ENCODE assay signal across 2 worm cellular contexts in the genomic region with DNA sequence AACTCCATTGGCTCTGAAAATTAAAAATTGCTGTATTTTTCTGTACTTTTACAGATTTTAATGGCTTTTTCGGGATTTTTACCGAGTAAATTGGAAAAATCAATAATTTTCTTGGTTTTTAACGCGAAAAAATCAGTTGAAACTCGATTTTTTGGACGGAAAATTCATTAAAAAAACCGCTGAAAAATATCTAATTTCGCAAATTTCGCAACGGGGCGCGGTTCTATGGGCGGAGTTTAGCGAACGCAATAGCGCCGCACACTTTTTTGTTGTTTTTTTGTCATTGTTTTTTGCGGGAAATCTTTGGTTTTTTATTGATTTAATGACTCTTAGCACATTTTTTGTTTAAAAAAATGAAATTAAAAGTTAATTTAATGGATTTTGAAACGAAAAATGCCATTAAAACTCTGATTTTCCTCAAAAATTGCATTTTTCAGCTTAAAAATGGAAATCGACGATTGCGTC.
TF ChIP-seq lines count a peak whose summit lies in the region.

A gene (minus strand): TSS at position 51 of the 465 bp plus-strand sequence.
A gene (plus strand): TSS at position 440 of the 465 bp plus-strand sequence.

TF ChIP-seq in whole organism, L1 larva, 84 proteins besides CTCF, POLR2A, EP300 and RAD21 (continued from another document):
- no peak for TF ChIP-seq egl-13 (tag; optimal IDR thresholded peaks at IDR 0.05; lab: Kevin White, UChicago)
- TF ChIP-seq ceh-8 (GFP tag; optimal IDR thresholded peaks at IDR 0.05; lab: Kevin White, UChicago), result no peak
- peak; percentile 95 for TF ChIP-seq skn-1 (tag; optimal IDR thresholded peaks at IDR 0.05; lab: Kevin White, UChicago)
- peak; percentile 26; the same call in 1 of the 2 replicates for TF ChIP-seq isw-1 (GFP tag; IDR thresholded peaks at IDR 0.05; lab: Robert Waterston, UW)
- TF ChIP-seq nhr-237 (tag; optimal IDR thresholded peaks at IDR 0.05; lab: Kevin White, UChicago), result no peak
- no peak for TF ChIP-seq ceh-63 (GFP tag; optimal IDR thresholded peaks at IDR 0.05; lab: Kevin White, UChicago)
- TF ChIP-seq nhr-84 (tag; optimal IDR thresholded peaks at IDR 0.05; lab: Kevin White, UChicago), result no peak
- no peak for TF ChIP-seq nhr-28 (tag; optimal IDR thresholded peaks at IDR 0.05; lab: Kevin White, UChicago)
- TF ChIP-seq fkh-10 (GFP tag; optimal IDR thresholded peaks at IDR 0.05; lab: Kevin White, UChicago), result no peak
- peak; percentile 48 for TF ChIP-seq xbp-1 (tag; optimal IDR thresholded peaks at IDR 0.05; lab: Kevin White, UChicago)
- no peak for TF ChIP-seq ces-1 (GFP tag; optimal IDR thresholded peaks at IDR 0.05; lab: Kevin White, UChicago)
- TF ChIP-seq efl-3 (GFP tag; optimal IDR thresholded peaks at IDR 0.05; lab: Kevin White, UChicago), result no peak
- TF ChIP-seq ceh-88 (GFP tag; IDR thresholded peaks at IDR 0.05; lab: Robert Waterston, UW), result no peak
- TF ChIP-seq unc-130 (tag; optimal IDR thresholded peaks at IDR 0.05; lab: Kevin White, UChicago), result peak; percentile 4
- no peak for TF ChIP-seq nhr-47 (tag; optimal IDR thresholded peaks at IDR 0.05; lab: Kevin White, UChicago)
- TF ChIP-seq alr-1 (tag; optimal IDR thresholded peaks at IDR 0.05; lab: Kevin White, UChicago; ENCODE audit: borderline replicate concordance), result no peak
- no peak for TF ChIP-seq mab-9 (GFP tag; IDR thresholded peaks at IDR 0.05; lab: Robert Waterston, UW)
- TF ChIP-seq hpl-2 (GFP tag; optimal IDR thresholded peaks at IDR 0.05; lab: Kevin White, UChicago), result no peak
- TF ChIP-seq fkh-8 (tag; optimal IDR thresholded peaks at IDR 0.05; lab: Kevin White, UChicago), result no peak
- no peak for TF ChIP-seq zag-1 (tag; optimal IDR thresholded peaks at IDR 0.05; lab: Kevin White, UChicago)
- no peak for TF ChIP-seq swsn-7 (tag; optimal IDR thresholded peaks at IDR 0.05; lab: Kevin White, UChicago)
- TF ChIP-seq pax-3 (tag; optimal IDR thresholded peaks at IDR 0.05; lab: Kevin White, UChicago), result no peak
- TF ChIP-seq F16B12.6 (tag; optimal IDR thresholded peaks at IDR 0.05; lab: Kevin White, UChicago), result peak; percentile 6
- TF ChIP-seq irx-1 (tag; optimal IDR thresholded peaks at IDR 0.05; lab: Kevin White, UChicago), result no peak
- no peak for TF ChIP-seq ceh-90 (tag; optimal IDR thresholded peaks at IDR 0.05; lab: Kevin White, UChicago)
- peak; percentile 62 for TF ChIP-seq zip-4 (GFP tag; optimal IDR thresholded peaks at IDR 0.05; lab: Kevin White, UChicago)
TF ChIP-seq in whole organism, L1 larva: peak in this region for 22.

TF ChIP-seq in whole organism, young adult, 124 proteins besides CTCF, POLR2A, EP300 and RAD21 (continued from another document):
- no peak for TF ChIP-seq rec-8 (tag; optimal IDR thresholded peaks at IDR 0.05; lab: Kevin White, UChicago)
- TF ChIP-seq F39B2.1 (GFP tag; IDR thresholded peaks at IDR 0.05; lab: Robert Waterston, UW), result no peak
- no peak for TF ChIP-seq nhr-27 (tag; optimal IDR thresholded peaks at IDR 0.05; lab: Kevin White, UChicago)
- peak; percentile 42 for TF ChIP-seq F23B12.7 (tag; optimal IDR thresholded peaks at IDR 0.05; lab: Kevin White, UChicago; ENCODE audit: insufficient read depth)
- TF ChIP-seq dox-1 (GFP tag; IDR thresholded peaks at IDR 0.05; lab: Robert Waterston, UW), result peak; percentile 65
- TF ChIP-seq hmg-1.2 (GFP tag; IDR thresholded peaks at IDR 0.05; lab: Robert Waterston, UW), result peak; percentile 33; the same call in 1 of the 2 replicates
- TF ChIP-seq efl-1 (GFP tag; optimal IDR thresholded peaks at IDR 0.05; lab: Kevin White, UChicago), result peak; percentile 66
- TF ChIP-seq F22D6.2 (tag; optimal IDR thresholded peaks at IDR 0.05; lab: Kevin White, UChicago), result no peak
- TF ChIP-seq F55B11.4 (tag; optimal IDR thresholded peaks at IDR 0.05; lab: Kevin White, UChicago; ENCODE audit: borderline replicate concordance, insufficient read depth), result no peak
- no peak for TF ChIP-seq ceh-91 (GFP tag; IDR thresholded peaks at IDR 0.05; lab: Robert Waterston, UW)
- TF ChIP-seq madf-8 (GFP tag; conservative IDR thresholded peaks at IDR 0.05; lab: Robert Waterston, UW), result no peak
- no peak for TF ChIP-seq akir-1 (GFP tag; optimal IDR thresholded peaks at IDR 0.05; lab: Kevin White, UChicago)
- peak; percentile 73 for TF ChIP-seq attf-5 (GFP tag; optimal IDR thresholded peaks at IDR 0.05; lab: Kevin White, UChicago)
- TF ChIP-seq nhr-120 (GFP tag; IDR thresholded peaks at IDR 0.05; lab: Robert Waterston, UW), result no peak
- 0 out of 2 replicates have a peak, but pooled peaks have one; percentile 35 for TF ChIP-seq pbrm-1 (GFP tag; IDR thresholded peaks at IDR 0.05; lab: Robert Waterston, UW)
- peak; percentile 63 for TF ChIP-seq snpc-1.1 (tag; optimal IDR thresholded peaks at IDR 0.05; lab: Kevin White, UChicago; ENCODE audit: insufficient read depth)
- TF ChIP-seq ztf-3 (GFP tag; optimal IDR thresholded peaks at IDR 0.05; lab: Kevin White, UChicago), result no peak
- TF ChIP-seq F33H1.4 (GFP tag; IDR thresholded peaks at IDR 0.05; lab: Robert Waterston, UW), result no peak
- peak; percentile 48 for TF ChIP-seq tbp1 (GFP tag; optimal IDR thresholded peaks at IDR 0.05; lab: Kevin White, UChicago)
- TF ChIP-seq Y53G8AR.9 (GFP tag; conservative IDR thresholded peaks at IDR 0.05; lab: Robert Waterston, UW), result 0 out of 2 replicates have a peak, but pooled peaks have one; percentile 29
- TF ChIP-seq Y95B8A.8 (GFP tag; IDR thresholded peaks at IDR 0.05; lab: Robert Waterston, UW), result no peak
- no peak for TF ChIP-seq ccch-3 (GFP tag; optimal IDR thresholded peaks at IDR 0.05; lab: Kevin White, UChicago)
- TF ChIP-seq lir-1 (GFP tag; conservative IDR thresholded peaks at IDR 0.05; lab: Robert Waterston, UW), result no peak
- no peak for TF ChIP-seq F49E8.2 (tag; optimal IDR thresholded peaks at IDR 0.05; lab: Kevin White, UChicago; ENCODE audit: insufficient read depth)
- TF ChIP-seq die-1 (tag; optimal IDR thresholded peaks at IDR 0.05; lab: Kevin White, UChicago), result no peak
- no peak for TF ChIP-seq F10E7.11 (tag; optimal IDR thresholded peaks at IDR 0.05; lab: Kevin White, UChicago)
- TF ChIP-seq atf-7 (tag; optimal IDR thresholded peaks at IDR 0.05; lab: Kevin White, UChicago), result no peak
